Fruit fly (Drosophila melanogaster) whole organism, pupa: ENCODE measurements around the gene Cyp4ac2.

Experiments used
- CG12605 ChIP-seq: fragments of 200-800 bp; sonication (Bioruptor generic); IDR thresholded peaks from 2 replicates; pipeline ENCODE4 v1.3.6; 2022; ENCODE audit warnings: missing biosample characterization, missing genetic modification characterization
- CG8159 ChIP-seq: fragments of 200-800 bp; sonication (Bioruptor generic); optimal IDR thresholded peaks from 3 replicates; lab custom pipeline; 2018; ENCODE audit warnings: missing biosample characterization, mild to moderate bottlenecking, missing genetic modification characterization, moderate library complexity
- EcR ChIP-seq: fragments of 200-800 bp; sonication (Bioruptor generic); optimal IDR thresholded peaks from 3 replicates; lab custom pipeline; 2019; ENCODE audit warnings: missing biosample characterization, missing genetic modification characterization, mild to moderate bottlenecking, moderate library complexity, missing genetic modification reagents

DNA sequence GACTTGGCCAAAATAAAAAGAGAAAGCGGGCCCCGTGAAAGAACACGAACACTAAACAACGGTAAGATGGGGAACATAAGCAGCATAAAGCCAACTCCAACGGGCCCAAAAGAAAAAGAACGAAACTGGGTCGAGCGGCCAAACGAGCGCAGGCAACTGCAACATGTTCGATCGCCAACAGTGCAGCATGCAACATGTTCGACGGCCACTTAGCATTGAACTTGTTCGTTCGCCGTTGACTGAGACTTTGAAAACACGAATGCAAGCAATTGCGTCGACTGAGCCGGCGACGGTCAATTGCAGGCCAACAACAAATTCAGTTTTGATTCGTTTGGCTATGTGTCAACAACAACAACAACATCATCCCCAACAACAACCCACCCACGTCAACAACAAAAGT, 22.5 kb downstream of the Cyp4ac2 start, which contains the start of gene vri:
- no peak for TF ChIP-seq CG12605
- TF ChIP-seq EcR (GFP tag; lab: Kevin White, UChicago) = no peak
- TF ChIP-seq CG8159 = no peak
